Worm (Caenorhabditis elegans) whole organism, L4 larva: ENCODE results near the gene cku-80.

Experiments
- aly-2 ChIP-seq: sonication (generic microtip); optimal IDR thresholded peaks from 2 replicates; lab custom pipeline; 2018; ENCODE audit warnings: missing biosample characterization, missing genetic modification characterization
- ceh-32 ChIP-seq: sonication (generic microtip); optimal IDR thresholded peaks from 2 replicates; lab custom pipeline; 2016; ENCODE audit warnings: mild to moderate bottlenecking, missing genetic modification characterization, missing compliant biosample characterization; ENCODE audit not compliant: poor library complexity
- dmd-8 ChIP-seq: fragments of 200-800 bp; sonication (Bioruptor generic); IDR thresholded peaks from 2 replicates; pipeline ENCODE4 v1.3.6; 2022; ENCODE audit warnings: missing genetic modification characterization, missing compliant biosample characterization
- fkh-10 ChIP-seq: fragments of 150-350 bp; optimal IDR thresholded peaks from 2 replicates; lab custom pipeline; 2014; ENCODE audit warnings: missing biosample characterization, missing genetic modification reagents, missing genetic modification characterization
- fos-1 ChIP-seq: fragments of 150-350 bp; optimal IDR thresholded peaks from 2 replicates; lab custom pipeline; 2014; ENCODE audit warnings: missing biosample characterization, missing genetic modification characterization
- gei-8 ChIP-seq: fragments of 200-800 bp; sonication (Bioruptor generic); optimal IDR thresholded peaks from 2 replicates; lab custom pipeline; 2018; ENCODE audit warnings: mild to moderate bottlenecking, missing genetic modification characterization, missing compliant biosample characterization
- lin-15B ChIP-seq: fragments of 150-350 bp; sonication (generic microtip); optimal IDR thresholded peaks from 3 replicates; lab custom pipeline; 2014; ENCODE audit warnings: missing biosample characterization, missing genetic modification characterization
- mdl-1 ChIP-seq, 2 experiments: fragments of 150-350 bp in 1 of 2; sonication (generic microtip) in 1 of 2; optimal IDR thresholded peaks; 2 replicates each; lab custom pipeline; 2014 to 2017; ENCODE audit warnings: missing biosample characterization in 2 of 2, missing genetic modification characterization in 2 of 2
- nhr-6 ChIP-seq: fragments of 150-350 bp; optimal IDR thresholded peaks from 2 replicates; lab custom pipeline; 2014; ENCODE audit warnings: missing biosample characterization, missing genetic modification characterization
- pha-4 ChIP-seq, 2 experiments: fragments of 150-350 bp in 1 of 2; fragments of 200-800 bp in 1 of 2; sonication (Bioruptor generic) in 1 of 2; IDR thresholded peaks in 1 of 2; optimal IDR thresholded peaks in 1 of 2; 2 replicates each; pipeline versions ENCODE4 v1.3.6 to Lab custom; 2014 to 2022; ENCODE audit warnings: missing genetic modification characterization in 2 of 2, missing genetic modification reagents in 2 of 2, missing biosample characterization in 1 of 2, missing compliant biosample characterization in 1 of 2
- pqm-1 ChIP-seq: sonication (generic microtip); optimal IDR thresholded peaks from 2 replicates; lab custom pipeline; 2017; ENCODE audit warnings: missing biosample characterization, missing genetic modification characterization

- TF ChIP-seq mdl-1 (tag; optimal IDR thresholded peaks at IDR 0.05; lab: Kevin White, UChicago): no peak
- no peak for TF ChIP-seq fos-1 (tag; lab: Kevin White, UChicago)
- TF ChIP-seq fkh-10 (GFP tag; lab: Kevin White, UChicago): no peak
- no peak for TF ChIP-seq dmd-8 (GFP tag; lab: Robert Waterston, UW)
- no peak for TF ChIP-seq pqm-1
- no peak for TF ChIP-seq ceh-32 (tag; lab: Kevin White, UChicago)
- no peak for TF ChIP-seq lin-15B (tag; lab: Kevin White, UChicago)
- no peak for TF ChIP-seq pha-4 (GFP tag; IDR thresholded peaks at IDR 0.05; lab: Robert Waterston, UW)
- no peak for TF ChIP-seq pha-4 (tag; optimal IDR thresholded peaks at IDR 0.05; lab: Kevin White, UChicago)
- TF ChIP-seq gei-8 (GFP tag; lab: Kevin White, UChicago): no peak
- TF ChIP-seq aly-2 (tag; lab: Kevin White, UChicago): no peak
- no peak for TF ChIP-seq nhr-6 (tag; lab: Kevin White, UChicago)
These were observed 46.8 kb upstream of the cku-80 start for ce11 chrIII:4372894-4373293.
